Worm (Caenorhabditis elegans) whole organism, L1 larva: ENCODE data around the gene clec-168.

ENCODE experiments used
- C16A3.4 ChIP-seq: fragments of 150-350 bp; optimal IDR thresholded peaks from 2 replicates; lab custom pipeline; 2014; ENCODE audit warnings: missing biosample characterization, missing genetic modification characterization
- aly-2 ChIP-seq: fragments of 150-350 bp; optimal IDR thresholded peaks from 2 replicates; lab custom pipeline; 2014; ENCODE audit warnings: missing biosample characterization, missing genetic modification characterization
- blmp-1 ChIP-seq: fragments of 150-350 bp; optimal IDR thresholded peaks from 2 replicates; lab custom pipeline; 2014; ENCODE audit warnings: missing biosample characterization, missing genetic modification characterization
- ceh-63 ChIP-seq: fragments of 200-800 bp; sonication (Bioruptor generic); optimal IDR thresholded peaks from 2 replicates; lab custom pipeline; 2018; ENCODE audit warnings: mild to moderate bottlenecking, missing genetic modification characterization, missing compliant biosample characterization
- ceh-8 ChIP-seq: fragments of 200-800 bp; sonication (Bioruptor generic); optimal IDR thresholded peaks from 2 replicates; lab custom pipeline; 2018; ENCODE audit warnings: mild to moderate bottlenecking, missing genetic modification characterization, moderate library complexity, missing compliant biosample characterization
- ceh-90 ChIP-seq: sonication (generic microtip); optimal IDR thresholded peaks from 2 replicates; lab custom pipeline; 2016; ENCODE audit warnings: missing genetic modification characterization, missing compliant biosample characterization
- dpl-1 ChIP-seq, 3 experiments: fragments of 150-350 bp in 2 of 3; sonication (generic microtip) in 1 of 3; optimal IDR thresholded peaks; 2 replicates each; lab custom pipeline; 2014 to 2017; ENCODE audit warnings: missing biosample characterization in 3 of 3, missing genetic modification characterization in 3 of 3, missing genetic modification reagents in 3 of 3
- efl-1 ChIP-seq, 4 experiments: fragments of 150-350 bp; optimal IDR thresholded peaks in 3 of 4; peaks in 1 of 4; 1 replicate in 1 of 4; 2 replicates in 3 of 4; lab custom pipeline; 2014; ENCODE audit warnings: missing biosample characterization in 2 of 4, missing genetic modification characterization in 2 of 4, missing genetic modification reagents in 2 of 4
- elt-2 ChIP-seq: sonication (generic microtip); optimal IDR thresholded peaks from 2 replicates; lab custom pipeline; 2016; ENCODE audit warnings: missing genetic modification characterization, mild to moderate bottlenecking, inconsistent platforms, missing compliant biosample characterization, missing genetic modification reagents
- ets-5 ChIP-seq: fragments of 200-800 bp; sonication (Bioruptor generic); IDR thresholded peaks from 2 replicates; pipeline ENCODE4 v1.3.6; 2022; ENCODE audit warnings: missing genetic modification characterization, missing compliant biosample characterization
- fkh-8 ChIP-seq: sonication (generic microtip); optimal IDR thresholded peaks from 2 replicates; lab custom pipeline; 2016; ENCODE audit warnings: mild to moderate bottlenecking, missing genetic modification characterization, missing compliant biosample characterization
- fos-1 ChIP-seq: fragments of 150-350 bp; optimal IDR thresholded peaks from 2 replicates; lab custom pipeline; 2014; ENCODE audit warnings: missing biosample characterization, missing genetic modification characterization
- hlh-4 ChIP-seq: sonication (generic microtip); optimal IDR thresholded peaks from 2 replicates; lab custom pipeline; 2016; ENCODE audit warnings: mild to moderate bottlenecking, missing genetic modification characterization, missing compliant biosample characterization
- irx-1 ChIP-seq: sonication (generic microtip); optimal IDR thresholded peaks from 2 replicates; lab custom pipeline; 2016; ENCODE audit warnings: missing genetic modification characterization, missing compliant biosample characterization
- lin-14 ChIP-seq: fragments of 200-800 bp; sonication (Bioruptor generic); optimal IDR thresholded peaks from 2 replicates; lab custom pipeline; 2018; ENCODE audit warnings: mild to moderate bottlenecking, missing genetic modification characterization, moderate library complexity, missing compliant biosample characterization
- lin-15B ChIP-seq: fragments of 150-350 bp; sonication (generic microtip); optimal IDR thresholded peaks from 3 replicates; lab custom pipeline; 2014; ENCODE audit warnings: missing biosample characterization, missing genetic modification characterization
- mdl-1 ChIP-seq, 2 experiments: fragments of 150-350 bp; optimal IDR thresholded peaks; 2 replicates each; lab custom pipeline; 2014 to 2017; ENCODE audit warnings: missing biosample characterization in 2 of 2, missing genetic modification characterization in 2 of 2, inconsistent platforms in 1 of 2
- nhr-20 ChIP-seq: sonication (generic microtip); optimal IDR thresholded peaks from 2 replicates; lab custom pipeline; 2016; ENCODE audit warnings: mild to moderate bottlenecking, missing genetic modification characterization, missing compliant biosample characterization
- nhr-237 ChIP-seq: fragments of 150-350 bp; optimal IDR thresholded peaks from 2 replicates; lab custom pipeline; 2014; ENCODE audit warnings: missing biosample characterization, missing genetic modification characterization
- nhr-71 ChIP-seq: sonication (generic microtip); optimal IDR thresholded peaks from 2 replicates; lab custom pipeline; 2016; ENCODE audit warnings: mild to moderate bottlenecking, missing genetic modification characterization, moderate library complexity, missing compliant biosample characterization
- nhr-76 ChIP-seq: sonication (generic microtip); optimal IDR thresholded peaks from 2 replicates; lab custom pipeline; 2017; ENCODE audit warnings: missing biosample characterization, missing genetic modification characterization
- nhr-90 ChIP-seq: sonication (generic microtip); optimal IDR thresholded peaks from 2 replicates; lab custom pipeline; 2016; ENCODE audit warnings: mild to moderate bottlenecking, missing genetic modification characterization, missing compliant biosample characterization; ENCODE audit not compliant: poor library complexity
- skn-1 ChIP-seq: fragments of 150-350 bp; optimal IDR thresholded peaks from 2 replicates; lab custom pipeline; 2014; ENCODE audit warnings: missing biosample characterization, missing genetic modification characterization
- snpc-4 ChIP-seq: fragments of 150-350 bp; optimal IDR thresholded peaks from 2 replicates; lab custom pipeline; 2014; ENCODE audit warnings: missing biosample characterization, missing genetic modification characterization
- sup-37 ChIP-seq: fragments of 200-800 bp; sonication (Bioruptor generic); optimal IDR thresholded peaks from 2 replicates; lab custom pipeline; 2018; ENCODE audit warnings: mild to moderate bottlenecking, missing genetic modification characterization, missing compliant biosample characterization
- tbx-2 ChIP-seq: sonication (generic microtip); optimal IDR thresholded peaks from 2 replicates; lab custom pipeline; 2016; ENCODE audit warnings: missing genetic modification characterization, missing compliant biosample characterization
- unc-30 ChIP-seq: sonication (generic microtip); optimal IDR thresholded peaks from 2 replicates; lab custom pipeline; 2017; ENCODE audit warnings: missing biosample characterization, missing genetic modification characterization
- unc-86 ChIP-seq: sonication (generic microtip); optimal IDR thresholded peaks from 2 replicates; lab custom pipeline; 2016; ENCODE audit warnings: missing genetic modification characterization, missing compliant biosample characterization
- unc-98 ChIP-seq: fragments of 200-800 bp; sonication (Bioruptor generic); IDR thresholded peaks from 2 replicates; pipeline ENCODE4 v1.3.6; 2022; ENCODE audit warnings: missing genetic modification characterization, missing compliant biosample characterization
- vab-15 ChIP-seq: sonication (generic microtip); optimal IDR thresholded peaks from 2 replicates; lab custom pipeline; 2017; ENCODE audit warnings: missing genotype, mild to moderate bottlenecking, missing genetic modification characterization, missing compliant biosample characterization
- ztf-11 ChIP-seq, 2 experiments: sonication (generic microtip); optimal IDR thresholded peaks; 2 replicates each; lab custom pipeline; 2016 to 2017; ENCODE audit warnings: missing genetic modification characterization in 2 of 2, missing biosample characterization in 1 of 2, missing compliant biosample characterization in 1 of 2

clec-168 gene

DNA sequence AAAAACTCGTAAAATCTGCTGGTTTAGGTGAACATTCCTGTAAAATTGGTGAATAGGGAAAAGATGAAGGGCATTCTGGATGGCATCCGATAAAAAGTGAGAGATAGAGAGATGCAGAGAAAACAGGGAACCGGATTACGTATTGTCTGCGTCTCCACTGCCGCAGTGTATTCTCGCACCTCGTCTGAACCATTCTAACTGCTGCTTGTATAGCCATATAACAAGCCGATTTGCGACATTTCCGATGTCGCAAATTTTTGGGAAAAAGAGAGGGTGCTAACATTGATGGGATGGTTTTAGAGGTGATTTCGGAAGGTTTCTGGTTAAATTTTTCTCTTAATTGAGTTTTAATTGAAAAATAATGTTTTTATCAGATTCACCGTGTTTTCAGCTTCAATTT is 35.6 kb upstream of the clec-168 start, which contains the start of gene W09G12.10 (continued):
- no peak for TF ChIP-seq nhr-90 (tag; lab: Kevin White, UChicago)
- peak in 1 of 2 experiments; percentile 18 for TF ChIP-seq efl-1 (optimal IDR thresholded peaks at IDR 0.05; lab: Kevin White, UChicago)
- TF ChIP-seq efl-1 (GFP tag; optimal IDR thresholded peaks at IDR 0.05 in 1 of 2; lab: Kevin White, UChicago), result no peak
- TF ChIP-seq snpc-4 (tag; lab: Kevin White, UChicago), result no peak

ce11 chrIV:1224781-1225180 is 32.0 kb upstream of the clec-168 start:
- TF ChIP-seq nhr-20 (no peak), blmp-1 (tag; lab: Kevin White, UChicago) (peak; percentile 94)

DNA sequence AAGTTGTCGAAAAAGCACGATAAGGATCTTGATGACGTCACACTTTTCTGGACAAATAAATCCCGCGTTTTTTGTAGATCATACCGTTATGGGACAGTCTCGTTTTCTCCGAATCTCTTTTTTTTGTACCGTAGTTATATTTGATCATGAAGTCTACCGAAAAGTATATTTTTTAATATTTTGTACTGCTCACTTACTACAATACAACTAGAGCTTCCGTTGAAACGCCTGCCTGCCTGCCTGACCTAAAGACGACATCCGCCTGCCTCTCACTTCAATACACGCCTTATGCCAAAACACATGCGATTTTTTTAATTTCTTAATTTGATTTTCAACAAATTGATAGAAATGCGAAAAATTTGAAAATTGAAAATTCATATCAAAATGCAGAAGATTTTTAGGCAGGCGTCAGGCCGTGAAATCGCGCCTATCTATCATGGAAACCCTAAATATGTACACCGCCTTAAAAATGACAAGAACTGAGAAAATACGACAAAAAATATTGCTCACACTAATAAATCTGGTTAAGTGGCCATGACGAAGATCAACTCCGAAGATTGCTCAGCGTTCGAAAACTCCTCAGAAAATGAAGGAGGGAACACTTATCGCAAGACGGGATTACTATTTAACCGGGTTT is 31.1 kb upstream of the clec-168 start, which contains the start of gene W09G12.8:
W09G12.8 (plus strand) TSS at position 587 of the 637 bp plus-strand sequence.
- TF ChIP-seq sup-37 (GFP tag; lab: Kevin White, UChicago), result no peak
- TF ChIP-seq lin-14 (GFP tag; lab: Kevin White, UChicago), result no peak
- TF ChIP-seq ets-5, result no peak
- no peak for TF ChIP-seq ztf-11 (tag; optimal IDR thresholded peaks at IDR 0.05; lab: Kevin White, UChicago)
- no peak for TF ChIP-seq aly-2 (tag; lab: Kevin White, UChicago)
- no peak for TF ChIP-seq vab-15 (tag; lab: Kevin White, UChicago)
- no peak for TF ChIP-seq elt-2 (tag; lab: Kevin White, UChicago)
- TF ChIP-seq irx-1 (tag; lab: Kevin White, UChicago), result no peak
- TF ChIP-seq mdl-1 (tag; optimal IDR thresholded peaks at IDR 0.05; lab: Kevin White, UChicago), result no peak
- TF ChIP-seq skn-1 (tag; lab: Kevin White, UChicago), result no peak
- no peak for TF ChIP-seq dpl-1 (GFP tag; optimal IDR thresholded peaks at IDR 0.05; lab: Kevin White, UChicago)
- no peak for TF ChIP-seq C16A3.4 (tag; lab: Kevin White, UChicago)
- TF ChIP-seq, all 84 proteins: peak for 0

DNA sequence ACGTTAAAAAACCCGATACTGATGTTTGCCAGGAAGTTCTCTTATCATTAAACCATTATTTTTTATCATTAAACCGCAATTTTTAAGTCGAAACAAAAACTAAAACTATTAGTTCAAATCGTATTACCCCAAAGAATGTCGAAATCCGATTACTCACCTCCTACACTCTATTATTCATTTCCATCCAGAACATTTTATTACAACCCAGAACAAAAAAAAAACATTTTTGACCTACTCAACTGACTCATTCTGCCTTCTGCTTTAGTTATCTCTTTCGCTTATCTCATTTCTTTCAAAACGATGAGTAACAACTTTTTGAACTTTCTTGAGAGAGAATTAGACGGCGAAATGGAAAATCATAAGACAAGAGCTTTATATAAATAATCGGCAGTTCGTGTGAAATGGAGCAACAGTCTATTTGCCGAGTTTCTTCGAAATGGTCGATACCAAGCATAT is 28.1 kb upstream of the clec-168 start, which contains the start of gene W09G12.7:
W09G12.7 (plus strand) TSS at position 406 of the 456 bp plus-strand sequence.
- TF ChIP-seq tbx-2 (tag; lab: Kevin White, UChicago), result no peak
- no peak for TF ChIP-seq fkh-8
- no peak for TF ChIP-seq unc-30 (tag; lab: Kevin White, UChicago)
- TF ChIP-seq nhr-20, result peak; percentile 29
- TF ChIP-seq efl-1 (optimal IDR thresholded peaks at IDR 0.05; lab: Kevin White, UChicago), result no peak
- TF ChIP-seq efl-1 (GFP tag; optimal IDR thresholded peaks at IDR 0.05 in 1 of 2; lab: Kevin White, UChicago), result peak in 1 of 2 experiments; percentile 7
- no peak for TF ChIP-seq unc-86 (tag; lab: Kevin White, UChicago)
- TF ChIP-seq ceh-63 (GFP tag; lab: Kevin White, UChicago), result no peak
- TF ChIP-seq mdl-1 (tag; optimal IDR thresholded peaks at IDR 0.05; lab: Kevin White, UChicago), result no peak
- TF ChIP-seq lin-15B (tag; lab: Kevin White, UChicago), result no peak
- no peak for TF ChIP-seq ceh-90
- TF ChIP-seq nhr-237 (tag; lab: Kevin White, UChicago), result no peak
- no peak for TF ChIP-seq unc-98 (GFP tag; lab: Robert Waterston, UW)
- no peak for TF ChIP-seq nhr-76 (tag; lab: Kevin White, UChicago)
- peak; percentile 91 for TF ChIP-seq elt-2 (tag; lab: Kevin White, UChicago)
- no peak for TF ChIP-seq ceh-8 (GFP tag; lab: Kevin White, UChicago)
- no peak for TF ChIP-seq blmp-1 (tag; lab: Kevin White, UChicago)
- no peak for TF ChIP-seq vab-15 (tag; lab: Kevin White, UChicago)

DNA sequence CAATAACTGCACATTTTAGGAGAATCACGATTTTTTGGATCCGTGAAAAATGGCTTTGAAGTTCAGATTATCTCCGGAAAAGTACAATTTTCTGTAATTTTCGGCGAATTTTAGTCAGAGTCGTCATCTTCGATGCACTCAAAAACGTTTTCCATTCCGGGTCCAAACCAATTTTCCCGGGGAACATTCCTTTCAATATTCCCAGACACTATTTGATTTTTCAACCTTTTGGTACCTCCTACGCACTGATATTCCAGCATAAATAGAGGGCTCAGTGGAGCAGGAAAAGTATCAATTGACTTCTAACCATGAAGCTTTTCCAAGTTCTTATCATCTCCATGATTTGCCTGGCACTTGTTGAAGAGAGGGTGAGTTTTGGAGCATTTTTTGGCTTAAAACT is 25.2 kb upstream of the clec-168 start, which contains the start of gene W09G12.6:
W09G12.6 (plus strand) TSS at position 301 of the 400 bp plus-strand sequence.
- TF ChIP-seq nhr-71 (tag; lab: Kevin White, UChicago) (no peak), snpc-4 (tag; lab: Kevin White, UChicago) (no peak), sup-37 (GFP tag; lab: Kevin White, UChicago) (no peak), fos-1 (tag; lab: Kevin White, UChicago) (no peak), lin-15B (tag; lab: Kevin White, UChicago) (no peak), hlh-4 (tag; lab: Kevin White, UChicago) (no peak)
- TF ChIP-seq, all 84 proteins: peak for 0
